Fruit fly (Drosophila melanogaster) whole organism, embryonic: ENCODE results near the gene CG8034.

Experiments used
- B-H2 ChIP-seq: fragments of 200-800 bp; sonication (Bioruptor generic); optimal IDR thresholded peaks from 2 replicates; lab custom pipeline; 2018; ENCODE audit warnings: missing biosample characterization, mild to moderate bottlenecking, missing genetic modification characterization
- CG7786 ChIP-seq: fragments of 200-800 bp; sonication (Bioruptor generic); optimal IDR thresholded peaks from 2 replicates; lab custom pipeline; 2016; ENCODE audit warnings: missing biosample characterization, missing genetic modification characterization
- ase ChIP-seq: fragments of 200-800 bp; sonication (Bioruptor generic); IDR thresholded peaks from 3 replicates; pipeline ENCODE4 v1.3.6; 2022; ENCODE audit warnings: missing biosample characterization, missing genetic modification characterization
- bbx ChIP-seq: fragments of 200-800 bp; sonication (Bioruptor generic); IDR thresholded peaks from 2 replicates; pipeline ENCODE4 v1.3.6; 2022; ENCODE audit warnings: missing biosample characterization, missing genetic modification characterization; ENCODE audit not compliant: partially characterized antibody
- cad ChIP-seq: fragments of >200 bp; optimal IDR thresholded peaks from 2 replicates; lab custom pipeline; 2017; ENCODE audit warnings: missing biosample characterization, missing genetic modification characterization
- gcm ChIP-seq: fragments of 200-800 bp; sonication (Bioruptor generic); optimal IDR thresholded peaks from 2 replicates; lab custom pipeline; 2019; ENCODE audit warnings: missing biosample characterization, mild to moderate bottlenecking, missing genetic modification characterization, moderate library complexity
- mam ChIP-seq: fragments of 200-800 bp; sonication (Bioruptor generic); optimal IDR thresholded peaks from 3 replicates; lab custom pipeline; 2016; ENCODE audit warnings: missing biosample characterization, missing genetic modification characterization
- psq ChIP-seq: fragments of 200-800 bp; sonication (Bioruptor generic); optimal IDR thresholded peaks from 2 replicates; lab custom pipeline; 2017; ENCODE audit warnings: missing biosample characterization, missing genetic modification characterization
- unpg ChIP-seq: fragments of 200-800 bp; sonication (Bioruptor generic); optimal IDR thresholded peaks from 3 replicates; lab custom pipeline; 2018; ENCODE audit warnings: missing biosample characterization, mild to moderate bottlenecking, missing genetic modification characterization, moderate library complexity

- no peak for TF ChIP-seq unpg (GFP tag; lab: Kevin White, UChicago)
- no peak for TF ChIP-seq mam
- TF ChIP-seq psq (GFP tag; lab: Kevin White, UChicago): peak; percentile 33
- no peak for TF ChIP-seq ase (GFP tag; lab: Robert Waterston, UW)
- TF ChIP-seq B-H2: no peak
- TF ChIP-seq CG7786 (GFP tag; lab: Kevin White, UChicago): no peak
- TF ChIP-seq cad: no peak
- no peak for TF ChIP-seq bbx (GFP tag; lab: Robert Waterston, UW)
- TF ChIP-seq gcm: no peak
Measured at dm6 chrX:19307810-19308456, 10.0 kb upstream of the CG8034 start, which contains the start of gene CG8051.
